Worm (Caenorhabditis elegans): ENCODE measurements around the gene pigc-1.

- TF ChIP-seq pha-4 (tag; optimal IDR thresholded peaks at IDR 0.05) (no peak), ztf-16 (tag; optimal IDR thresholded peaks at IDR 0.05) (no peak), ttx-3 (tag; optimal IDR thresholded peaks at IDR 0.05) (no peak), elt-2 (tag; optimal IDR thresholded peaks at IDR 0.05) (no peak), unc-55 (GFP tag; optimal IDR thresholded peaks at IDR 0.05) (no peak), gmeb-2 (tag; optimal IDR thresholded peaks at IDR 0.05) (no peak), ceh-48 (tag; optimal IDR thresholded peaks at IDR 0.05) (no peak), pqm-1 (tag; optimal IDR thresholded peaks at IDR 0.05) (no peak), nhr-232 (tag; optimal IDR thresholded peaks at IDR 0.05) (no peak)
Observed at ce11 chrIV:9310935-9311566, 31.9 kb downstream of the pigc-1 start.

Data from whole organism, late embryonic.